Worm (Caenorhabditis elegans): Measurements from ENCODE around the gene golg-4.

The golg-4 gene

ce11 chrIII:3470973-3471372 lies 65.6 kb downstream of the golg-4 start:
- TF ChIP-seq elt-2 (tag; optimal IDR thresholded peaks at IDR 0.05) (no peak), ceh-48 (tag; optimal IDR thresholded peaks at IDR 0.05) (no peak), nhr-232 (tag; optimal IDR thresholded peaks at IDR 0.05) (no peak), sox-4 (tag; optimal IDR thresholded peaks at IDR 0.05) (no peak), odd-2 (tag; optimal IDR thresholded peaks at IDR 0.05) (no peak), C08G9.2 (tag; optimal IDR thresholded peaks at IDR 0.05) (no peak), che-1 (tag; optimal IDR thresholded peaks at IDR 0.05) (no peak), nhr-11 (tag; optimal IDR thresholded peaks at IDR 0.05) (no peak), pros-1 (tag; optimal IDR thresholded peaks at IDR 0.05) (no peak), ztf-16 (tag; optimal IDR thresholded peaks at IDR 0.05) (no peak), unc-86 (tag; optimal IDR thresholded peaks at IDR 0.05) (no peak), fax-1 (tag; optimal IDR thresholded peaks at IDR 0.05) (no peak), hlh-15 (tag; optimal IDR thresholded peaks at IDR 0.05) (no peak), unc-3 (GFP tag; conservative IDR thresholded peaks at IDR 0.05) (no peak), unc-3 (tag; optimal IDR thresholded peaks at IDR 0.05) (no peak), ceh-34 (tag; optimal IDR thresholded peaks at IDR 0.05) (no peak), dmd-4 (tag; optimal IDR thresholded peaks at IDR 0.05; ENCODE audit: borderline replicate concordance) (no peak), tbx-7 (tag; optimal IDR thresholded peaks at IDR 0.05) (no peak), ceh-22 (tag; optimal IDR thresholded peaks at IDR 0.05) (no peak), ceh-19 (GFP tag; optimal IDR thresholded peaks at IDR 0.05) (no peak)

- TF ChIP-seq hlh-15 (tag; optimal IDR thresholded peaks at IDR 0.05) (no peak), ets-4 (tag; optimal IDR thresholded peaks at IDR 0.05) (no peak), odd-2 (tag; optimal IDR thresholded peaks at IDR 0.05) (no peak), pha-2 (tag; optimal IDR thresholded peaks at IDR 0.05) (no peak), ztf-16 (tag; optimal IDR thresholded peaks at IDR 0.05) (no peak), ceh-14 (tag; optimal IDR thresholded peaks at IDR 0.05) (no peak), hlh-8 (tag; optimal IDR thresholded peaks at IDR 0.05) (no peak), pat-9 (tag; optimal IDR thresholded peaks at IDR 0.05) (peak; percentile 44), hlh-13 (GFP tag; optimal IDR thresholded peaks at IDR 0.05) (no peak), K09A11.1 (tag; optimal IDR thresholded peaks at IDR 0.05; ENCODE audit: insufficient read depth) (no peak), C08G9.2 (tag; optimal IDR thresholded peaks at IDR 0.05) (peak; percentile 25), Y22D7AL.16 (tag; optimal IDR thresholded peaks at IDR 0.05) (no peak), nhr-11 (tag; optimal IDR thresholded peaks at IDR 0.05) (no peak), sox-4 (tag; optimal IDR thresholded peaks at IDR 0.05) (no peak), K02D7.2 (tag; optimal IDR thresholded peaks at IDR 0.05) (no peak), eyg-1 (tag; optimal IDR thresholded peaks at IDR 0.05) (no peak), fax-1 (tag; optimal IDR thresholded peaks at IDR 0.05) (no peak), unc-42 (tag; optimal IDR thresholded peaks at IDR 0.05) (peak; percentile 16), che-1 (tag; optimal IDR thresholded peaks at IDR 0.05) (no peak), unc-86 (tag; optimal IDR thresholded peaks at IDR 0.05) (no peak), ceh-34 (tag; optimal IDR thresholded peaks at IDR 0.05) (peak; percentile 56), pag-3 (tag; optimal IDR thresholded peaks at IDR 0.05; ENCODE audit: borderline replicate concordance) (no peak), nhr-232 (tag; optimal IDR thresholded peaks at IDR 0.05) (no peak), pqm-1 (tag; optimal IDR thresholded peaks at IDR 0.05) (no peak), sox-2 (GFP tag; IDR thresholded peaks at IDR 0.05) (no peak), madf-2 (tag; optimal IDR thresholded peaks at IDR 0.05) (no peak), ceh-6 (GFP tag; optimal IDR thresholded peaks at IDR 0.05) (no peak), ceh-48 (tag; optimal IDR thresholded peaks at IDR 0.05) (no peak), pros-1 (tag; optimal IDR thresholded peaks at IDR 0.05) (no peak), hlh-6 (tag; optimal IDR thresholded peaks at IDR 0.05) (no peak), hlh-30 (tag; optimal IDR thresholded peaks at IDR 0.05; ENCODE audit: insufficient read depth) (no peak), sdc-2 (tag; optimal IDR thresholded peaks at IDR 0.05) (peak; percentile 48), syd-9 (tag; optimal IDR thresholded peaks at IDR 0.05) (no peak), ceh-18 (tag; optimal IDR thresholded peaks at IDR 0.05) (peak; percentile 64), dmd-4 (tag; optimal IDR thresholded peaks at IDR 0.05; ENCODE audit: borderline replicate concordance) (no peak), ceh-24 (tag; optimal IDR thresholded peaks at IDR 0.05) (no peak), ceh-9 (tag; optimal IDR thresholded peaks at IDR 0.05) (no peak), nfya-1 (tag; optimal IDR thresholded peaks at IDR 0.05) (peak; percentile 82), dve-1 (tag; optimal IDR thresholded peaks at IDR 0.05) (no peak), ceh-45 (GFP tag; IDR thresholded peaks at IDR 0.05) (no peak), fkh-10 (GFP tag; optimal IDR thresholded peaks at IDR 0.05) (no peak), lin-11 (tag; optimal IDR thresholded peaks at IDR 0.05) (no peak)
These were observed 66.2 kb downstream of the golg-4 start, which contains the start of gene rsu-1 for ce11 chrIII:3471403-3472053. rsu-1 (plus strand) TSS chrIII:3472003.
